Fruit fly (Drosophila melanogaster) whole organism, prepupa: ENCODE data around the gene Or85a.

ENCODE experiments used
- Blimp-1 ChIP-seq: fragments of 200-800 bp; sonication (Bioruptor generic); optimal IDR thresholded peaks from 3 replicates; lab custom pipeline; 2017; ENCODE audit warnings: missing biosample characterization, missing genetic modification characterization, mild to moderate bottlenecking, moderate library complexity, missing genetic modification reagents
- CG11902 ChIP-seq: fragments of 200-800 bp; sonication (Bioruptor generic); optimal IDR thresholded peaks from 3 replicates; lab custom pipeline; 2016; ENCODE audit warnings: missing biosample characterization, missing genetic modification characterization
- CG16779 ChIP-seq: fragments of 200-800 bp; sonication (Bioruptor generic); optimal IDR thresholded peaks from 3 replicates; lab custom pipeline; 2017; ENCODE audit warnings: missing biosample characterization, mild to moderate bottlenecking, missing genetic modification characterization
- CG31627 ChIP-seq: fragments of 200-800 bp; sonication (Bioruptor generic); optimal IDR thresholded peaks from 3 replicates; lab custom pipeline; 2016; ENCODE audit warnings: missing biosample characterization, missing genetic modification characterization
- CG6854 ChIP-seq: fragments of 200-800 bp; sonication (Bioruptor generic); optimal IDR thresholded peaks from 2 replicates; lab custom pipeline; 2017; ENCODE audit warnings: missing biosample characterization, mild to moderate bottlenecking, missing genetic modification characterization
- CG7368 ChIP-seq: fragments of 200-800 bp; sonication (Bioruptor generic); optimal IDR thresholded peaks from 3 replicates; lab custom pipeline; 2016; ENCODE audit warnings: missing biosample characterization, missing genetic modification characterization
- CG8632 ChIP-seq: fragments of 200-800 bp; sonication (Bioruptor generic); optimal IDR thresholded peaks from 3 replicates; lab custom pipeline; 2016; ENCODE audit warnings: missing biosample characterization, missing genetic modification characterization
- Eip78C ChIP-seq: fragments of 200-800 bp; sonication (Bioruptor generic); peaks from one replicate; lab custom pipeline; 2016; ENCODE audit warnings: missing biosample characterization, missing genetic modification characterization
- Lpt ChIP-seq: fragments of 200-800 bp; sonication (Bioruptor generic); optimal IDR thresholded peaks from 3 replicates; lab custom pipeline; 2016; ENCODE audit warnings: missing biosample characterization, missing genetic modification characterization
- Met ChIP-seq: fragments of 200-800 bp; sonication (Bioruptor generic); optimal IDR thresholded peaks from 3 replicates; lab custom pipeline; 2016; ENCODE audit warnings: missing biosample characterization, missing genetic modification characterization
- Sox102F ChIP-seq: fragments of 200-800 bp; sonication (Bioruptor generic); optimal IDR thresholded peaks from 2 replicates; lab custom pipeline; 2016; ENCODE audit warnings: missing biosample characterization, mild to moderate bottlenecking, missing genetic modification characterization
- achi ChIP-seq: fragments of 200-800 bp; sonication (Bioruptor generic); optimal IDR thresholded peaks from 3 replicates; lab custom pipeline; 2016; ENCODE audit warnings: missing biosample characterization, missing genetic modification characterization
- esn ChIP-seq: fragments of 200-800 bp; sonication (Bioruptor generic); optimal IDR thresholded peaks from 2 replicates; lab custom pipeline; 2016; ENCODE audit warnings: missing biosample characterization, mild to moderate bottlenecking, missing genetic modification characterization, moderate library complexity
- fkh ChIP-seq: fragments of 200-800 bp; sonication (Bioruptor generic); optimal IDR thresholded peaks from 3 replicates; lab custom pipeline; 2017; ENCODE audit warnings: missing biosample characterization, mild to moderate bottlenecking, missing genetic modification characterization, moderate library complexity

dm6 chr3R:8327967-8328789 is 6.6 kb downstream of the Or85a start:
- TF ChIP-seq CG11902 (GFP tag; lab: Kevin White, UChicago): no peak
- no peak for TF ChIP-seq CG7368 (GFP tag; lab: Kevin White, UChicago)
- no peak for TF ChIP-seq CG16779
- no peak for TF ChIP-seq Eip78C (GFP tag; lab: Kevin White, UChicago)
- TF ChIP-seq CG31627 (GFP tag; lab: Kevin White, UChicago): no peak
- TF ChIP-seq esn (GFP tag; lab: Kevin White, UChicago): no peak
- TF ChIP-seq Sox102F (GFP tag; lab: Kevin White, UChicago): no peak
- TF ChIP-seq CG6854 (GFP tag; lab: Kevin White, UChicago): no peak
- no peak for TF ChIP-seq Met (GFP tag; lab: Kevin White, UChicago)
- no peak for TF ChIP-seq CG8632 (GFP tag; lab: Kevin White, UChicago)
- no peak for TF ChIP-seq Lpt (GFP tag; lab: Kevin White, UChicago)
- no peak for TF ChIP-seq Blimp-1
- TF ChIP-seq achi: no peak
- no peak for TF ChIP-seq fkh (GFP tag; lab: Kevin White, UChicago)
